Worm (Caenorhabditis elegans): ENCODE measurements around the gene Y39B6A.3.

DNA sequence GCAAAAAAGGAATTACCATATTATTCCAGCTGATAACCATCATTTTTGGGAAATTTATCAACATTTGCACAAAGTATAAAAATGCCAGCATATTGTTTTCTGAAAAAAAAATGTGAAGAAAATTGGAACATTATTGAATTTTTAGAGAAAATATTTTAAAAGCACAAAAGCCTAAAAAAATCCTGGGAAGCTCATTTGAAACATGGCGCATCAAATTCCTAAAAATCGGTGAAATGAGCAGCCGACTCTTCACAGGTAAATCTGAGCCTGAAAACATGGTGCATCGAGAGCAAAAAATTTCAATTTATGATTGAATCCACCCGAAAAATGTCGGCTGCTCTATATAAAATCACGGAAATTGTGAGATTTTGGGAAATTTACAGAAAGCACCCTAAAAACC, 40.8 kb downstream of the Y39B6A.3 start, which contains the start of gene Y39B6A.7:
- no peak for TF ChIP-seq pha-4 (GFP tag; IDR thresholded peaks at IDR 0.05)
- no peak for TF ChIP-seq pha-4 (tag; optimal IDR thresholded peaks at IDR 0.05)
- TF ChIP-seq nhr-25 (tag; optimal IDR thresholded peaks at IDR 0.05; ENCODE audit: borderline replicate concordance, insufficient read depth): no peak
- no peak for TF ChIP-seq nhr-237 (tag; optimal IDR thresholded peaks at IDR 0.05)
- TF ChIP-seq zag-1 (tag; optimal IDR thresholded peaks at IDR 0.05): no peak
- TF ChIP-seq snpc-4 (tag; optimal IDR thresholded peaks at IDR 0.05): no peak
- no peak for TF ChIP-seq unc-62 (GFP tag; optimal IDR thresholded peaks at IDR 0.05 in 1 of 2)
- no peak for TF ChIP-seq unc-62 (tag; optimal IDR thresholded peaks at IDR 0.05)
- no peak for TF ChIP-seq F44E2.7 (GFP tag; IDR thresholded peaks at IDR 0.05)
- no peak for TF ChIP-seq lin-38 (GFP tag; IDR thresholded peaks at IDR 0.05)
- TF ChIP-seq nhr-76 (tag; optimal IDR thresholded peaks at IDR 0.05): no peak
- TF ChIP-seq dve-1 (tag; optimal IDR thresholded peaks at IDR 0.05; ENCODE audit: insufficient read depth): no peak
